Worm (Caenorhabditis elegans): ENCODE measurements around the gene K09E2.1.

K09E2.1 gene

DNA sequence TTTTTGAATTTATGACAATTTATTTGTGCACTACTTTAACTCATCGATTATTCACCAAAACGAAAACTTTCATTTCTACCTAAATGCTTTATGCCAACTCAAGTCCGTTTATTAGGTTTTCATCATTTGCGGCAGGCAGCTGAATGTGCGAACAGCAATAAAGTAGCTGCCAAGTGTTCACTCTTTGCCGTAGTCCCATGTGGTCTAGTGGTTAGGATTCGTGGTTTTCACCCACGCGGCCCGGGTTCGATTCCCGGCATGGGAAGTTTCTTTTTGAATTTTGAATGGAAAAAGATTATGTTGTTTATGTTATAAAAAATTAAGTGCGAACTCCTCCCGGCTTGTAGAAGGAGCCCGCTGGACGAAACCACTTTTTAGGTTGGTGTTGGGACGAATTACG is 35.4 kb upstream of the K09E2.1 start (continued):
- TF ChIP-seq cey-2 (tag; optimal IDR thresholded peaks at IDR 0.05; ENCODE audit: borderline replicate concordance, insufficient read depth) = no peak
- peak in 1 of 2 experiments; percentile 61 for TF ChIP-seq lsy-2 (tag; optimal IDR thresholded peaks at IDR 0.05)
- no peak for TF ChIP-seq R02D3.7 (tag; optimal IDR thresholded peaks at IDR 0.05)
- peak; percentile 59; the same call in 1 of the 2 replicates for TF ChIP-seq Y75B8A.6 (GFP tag; IDR thresholded peaks at IDR 0.05)
- peak; percentile 52 for TF ChIP-seq dmd-6 (GFP tag; IDR thresholded peaks at IDR 0.05)
- peak; percentile 56; the same call in 1 of the 2 replicates for TF ChIP-seq lin-1 (GFP tag; IDR thresholded peaks at IDR 0.05)
- TF ChIP-seq dmd-9 (GFP tag; IDR thresholded peaks at IDR 0.05) = peak; percentile 37; the same call in 1 of the 2 replicates
- TF ChIP-seq dmd-8 (GFP tag; IDR thresholded peaks at IDR 0.05) = peak; percentile 92
- peak in 1 of 2 experiments; percentile 24 for TF ChIP-seq mdl-1 (tag; optimal IDR thresholded peaks at IDR 0.05)
- TF ChIP-seq daf-12 (tag; optimal IDR thresholded peaks at IDR 0.05) = no peak
- TF ChIP-seq ZK337.2 (GFP tag; IDR thresholded peaks at IDR 0.05) = peak; percentile 71; the same call in 1 of the 2 replicates

DNA sequence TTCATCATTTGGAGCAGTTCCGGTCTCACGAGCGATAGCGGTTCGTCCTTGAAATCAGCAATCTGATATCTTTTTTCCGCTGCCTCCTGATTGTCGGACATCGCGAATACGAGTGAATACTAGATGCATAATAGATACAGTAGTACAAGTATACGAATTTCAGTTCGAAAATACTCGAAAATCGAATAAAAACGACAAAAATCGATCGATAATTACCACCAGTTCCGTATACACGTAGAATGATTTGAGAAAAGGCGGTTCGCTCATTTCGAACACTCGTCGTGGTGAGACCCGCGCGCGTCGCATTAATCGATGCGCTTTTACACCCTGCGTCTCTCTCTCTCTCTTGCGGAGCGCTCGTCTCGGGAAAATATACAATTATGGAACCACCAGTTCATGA is 34.7 kb upstream of the K09E2.1 start, which contains the start of gene F12D9.2:
Gene F12D9.2 (minus strand): TSS at position 101 of the 400 bp plus-strand sequence.
- TF ChIP-seq nhr-76 (tag; optimal IDR thresholded peaks at IDR 0.05) (no peak), dve-1 (tag; optimal IDR thresholded peaks at IDR 0.05; ENCODE audit: insufficient read depth) (no peak), daf-16 (GFP tag; optimal IDR thresholded peaks at IDR 0.05) (no peak), daf-16 (tag; optimal IDR thresholded peaks at IDR 0.05) (no peak)

DNA sequence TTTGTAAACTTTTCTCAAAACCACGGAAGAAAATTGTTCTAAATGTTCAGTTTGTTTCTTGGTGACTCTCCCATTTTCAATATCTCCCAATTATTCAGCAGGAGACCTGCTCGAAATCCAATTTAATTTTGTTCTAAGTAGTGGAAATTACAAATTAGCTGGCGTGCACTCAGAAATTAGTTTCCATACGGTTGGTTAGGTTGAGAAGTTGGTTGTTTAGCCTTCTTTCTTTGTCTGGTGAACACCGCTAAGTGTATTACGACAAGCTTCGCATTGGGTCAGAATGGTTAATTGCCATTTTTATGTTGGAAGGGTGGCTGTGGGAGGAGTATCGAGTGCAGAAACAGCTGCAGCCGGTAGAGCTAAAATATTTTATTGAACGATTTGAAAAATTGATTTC is 33.1 kb upstream of the K09E2.1 start:
- TF ChIP-seq zip-11 (GFP tag; IDR thresholded peaks at IDR 0.05) (no peak), vab-7 (GFP tag; IDR thresholded peaks at IDR 0.05) (0 out of 2 replicates have a peak, but pooled peaks have one; percentile 8)

DNA sequence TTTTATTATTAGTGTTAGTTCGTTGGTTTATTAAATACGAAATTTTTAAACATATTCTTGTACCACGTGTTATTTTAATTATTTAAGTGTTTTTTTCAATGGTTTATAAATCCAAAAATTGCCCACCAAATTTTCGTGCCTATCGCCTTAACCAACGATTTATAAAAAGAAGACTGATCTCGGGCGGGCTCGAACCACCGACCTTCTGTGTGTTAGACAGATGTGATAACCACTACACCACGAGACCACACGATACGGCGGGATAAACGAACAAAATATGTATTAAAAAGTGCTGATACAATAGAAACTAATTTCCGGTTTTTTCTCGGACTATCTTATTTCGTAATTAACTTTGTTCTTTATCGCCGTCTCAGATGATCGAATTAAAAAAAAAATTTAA is 31.2 kb upstream of the K09E2.1 start:
- TF ChIP-seq mep-1 (tag; optimal IDR thresholded peaks at IDR 0.05) (peak; percentile 10), nhr-102 (tag; optimal IDR thresholded peaks at IDR 0.05) (no peak), snpc-1.2 (GFP tag; IDR thresholded peaks at IDR 0.05) (peak; percentile 80), daf-8 (GFP tag; IDR thresholded peaks at IDR 0.05) (no peak), hmg-1.1 (GFP tag; IDR thresholded peaks at IDR 0.05) (peak; percentile 46; the same call in 1 of the 2 replicates), zfp-2 (tag; optimal IDR thresholded peaks at IDR 0.05) (peak; percentile 15), T20F7.1 (GFP tag; optimal IDR thresholded peaks at IDR 0.05) (peak; percentile 39), rbr-2 (tag; optimal IDR thresholded peaks at IDR 0.05) (peak; percentile 21), hlh-11 (tag; optimal IDR thresholded peaks at IDR 0.05) (peak; percentile 26), dmd-6 (GFP tag; IDR thresholded peaks at IDR 0.05) (peak; percentile 39), fos-1 (tag; optimal IDR thresholded peaks at IDR 0.05) (no peak), lin-13 (GFP tag; optimal IDR thresholded peaks at IDR 0.05) (peak; percentile 9), nhr-25 (tag; optimal IDR thresholded peaks at IDR 0.05; ENCODE audit: borderline replicate concordance, insufficient read depth) (no peak), daf-19 (GFP tag; conservative IDR thresholded peaks at IDR 0.05) (0 out of 2 replicates have a peak, but pooled peaks have one; percentile 72), ceh-20 (GFP tag; IDR thresholded peaks at IDR 0.05) (0 out of 2 replicates have a peak, but pooled peaks have one; percentile 37), madf-5 (GFP tag; IDR thresholded peaks at IDR 0.05) (0 out of 4 replicates have a peak, but pooled peaks of 1 of the 2 experiments have one; percentile 27), nhr-41 (GFP tag; IDR thresholded peaks at IDR 0.05) (0 out of 2 replicates have a peak, but pooled peaks have one; percentile 42), unc-130 (GFP tag; optimal IDR thresholded peaks at IDR 0.05) (peak; percentile 31), F44E2.7 (GFP tag; IDR thresholded peaks at IDR 0.05) (no peak), lim-7 (GFP tag; IDR thresholded peaks at IDR 0.05) (peak; percentile 87), duxl-1 (tag; optimal IDR thresholded peaks at IDR 0.05; ENCODE audit: poor library complexity) (peak; percentile 55), dmd-9 (GFP tag; IDR thresholded peaks at IDR 0.05) (0 out of 2 replicates have a peak, but pooled peaks have one; percentile 10), Y5F2A.4 (GFP tag; optimal IDR thresholded peaks at IDR 0.05) (peak; percentile 10), daf-16 (GFP tag; optimal IDR thresholded peaks at IDR 0.05) (peak; percentile 49 to 88), daf-16 (tag; optimal IDR thresholded peaks at IDR 0.05) (peak; percentile 54), arid-1 (GFP tag; conservative IDR thresholded peaks at IDR 0.05) (peak; percentile 54), nhr-28 (tag; optimal IDR thresholded peaks at IDR 0.05) (no peak), Y48G9A.11 (GFP tag; IDR thresholded peaks at IDR 0.05) (peak; percentile 65), Y75B8A.6 (GFP tag; IDR thresholded peaks at IDR 0.05) (peak; percentile 77; the same call in 1 of the 2 replicates), php-3 (GFP tag; IDR thresholded peaks at IDR 0.05) (0 out of 2 replicates have a peak, but pooled peaks have one; percentile 42), lin-1 (GFP tag; IDR thresholded peaks at IDR 0.05) (peak; percentile 71; the same call in 1 of the 2 replicates), lin-29 (GFP tag; IDR thresholded peaks at IDR 0.05) (no peak)
